Fruit fly (Drosophila melanogaster) ovary, adult (tissue): ENCODE data around the gene CG17191.

ENCODE experiments used
- CG17801 ChIP-seq: fragments of 200-800 bp; optimal IDR thresholded peaks from 2 replicates; lab custom pipeline; 2019; ENCODE audit warnings: missing biosample characterization, mild to moderate bottlenecking, missing genetic modification characterization, moderate library complexity; ENCODE audit not compliant: partially characterized antibody

The CG17191 gene

dm6 chr3R:27019701-27020172, at the start of gene CG17191:
TSS of gene CG17191 (minus strand) at chr3R:27019751.
- no peak for TF ChIP-seq CG17801 (GFP tag; lab: Kevin White, UChicago)

- TF ChIP-seq CG17801 (GFP tag; lab: Kevin White, UChicago) = no peak
These were observed 49.6 kb upstream of the CG17191 start for dm6 chr3R:27069201-27069600.

DNA sequence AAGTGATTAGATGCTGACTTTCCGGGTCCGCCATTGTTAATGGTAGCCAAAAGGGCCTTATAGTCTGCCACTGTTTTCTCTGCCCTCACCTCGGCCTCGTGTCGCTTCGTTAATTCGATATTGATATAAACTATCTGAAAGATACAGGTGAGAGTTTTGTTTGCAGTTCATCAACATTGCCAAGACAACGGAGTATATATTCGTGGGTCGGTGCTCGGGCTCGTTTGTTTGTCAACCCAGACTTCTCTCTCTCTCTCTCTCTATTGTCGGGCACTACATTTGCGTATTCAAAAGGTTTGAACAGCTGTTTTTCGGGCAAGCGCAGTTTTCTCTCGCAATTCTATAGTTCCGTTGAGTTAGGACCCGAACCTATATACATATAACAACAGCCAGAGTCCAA, 47.8 kb upstream of the CG17191 start:
- no peak for TF ChIP-seq CG17801 (GFP tag; lab: Kevin White, UChicago)

DNA sequence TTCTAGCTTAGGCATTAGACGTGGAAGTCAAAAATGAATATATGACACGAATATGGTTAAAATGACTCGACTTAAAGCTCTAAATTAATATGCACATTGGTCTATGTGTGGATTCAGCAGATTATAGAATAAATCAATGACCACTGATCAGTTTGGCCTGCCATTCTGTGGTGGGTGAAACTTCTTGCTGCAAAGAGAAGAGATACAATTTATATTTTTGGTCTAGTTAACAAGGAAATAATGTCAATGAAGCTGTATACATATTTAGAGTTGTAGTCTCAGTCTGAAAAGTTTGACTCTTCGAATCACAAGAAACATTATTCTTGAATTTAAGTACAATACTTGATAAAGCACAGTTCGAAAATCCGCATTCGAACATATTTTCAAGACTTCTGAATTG, 45.6 kb upstream of the CG17191 start, which contains the start of gene CG43935:
CG43935 (plus strand) TSS at position 301 of the 400 bp plus-strand sequence.
- no peak for TF ChIP-seq CG17801 (GFP tag; lab: Kevin White, UChicago)

DNA sequence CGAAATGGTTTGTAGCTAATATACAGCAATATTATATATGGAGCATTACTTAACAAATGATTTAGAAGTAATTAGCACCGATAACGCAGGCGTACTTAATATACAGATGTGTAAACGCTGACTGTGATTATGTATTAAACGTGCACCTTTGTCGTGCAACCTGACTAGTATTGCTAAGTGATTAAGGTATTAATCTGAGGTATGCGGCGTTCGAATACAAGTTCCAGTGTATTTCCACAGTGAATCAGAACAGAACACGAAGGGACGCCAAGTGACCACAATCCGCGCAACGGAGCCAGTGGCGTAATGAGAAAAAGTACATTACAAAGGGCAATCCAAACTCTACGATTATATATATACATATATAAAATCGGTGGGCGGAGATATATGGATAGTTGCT, 44.5 kb upstream of the CG17191 start, which contains the start of gene Nep5:
Nep5 (minus strand) TSS at position 101 of the 400 bp plus-strand sequence.
- no peak for TF ChIP-seq CG17801 (GFP tag; lab: Kevin White, UChicago)

DNA sequence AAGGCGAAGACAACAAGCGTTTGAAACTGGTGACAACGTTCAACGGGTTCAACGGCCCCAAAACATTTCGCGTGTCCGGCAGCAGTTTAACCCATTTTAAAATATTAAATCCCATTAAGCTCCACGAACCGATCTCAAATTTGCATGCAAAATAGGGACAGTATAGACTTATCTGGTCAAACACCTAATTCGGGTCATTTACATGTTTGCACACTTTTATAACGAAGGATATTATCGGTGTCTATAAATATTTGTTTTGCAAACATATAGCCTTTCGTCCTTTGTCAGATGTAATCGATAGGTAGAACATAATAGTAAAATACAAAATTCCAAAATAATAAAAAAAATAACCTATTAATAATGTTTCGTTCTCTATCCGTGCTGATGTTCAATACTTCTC, 42.4 kb upstream of the CG17191 start, which contains the start of gene CG34292:
CG34292 (plus strand) TSS at position 301 of the 400 bp plus-strand sequence.
- TF ChIP-seq CG17801 (GFP tag; lab: Kevin White, UChicago) = no peak

DNA sequence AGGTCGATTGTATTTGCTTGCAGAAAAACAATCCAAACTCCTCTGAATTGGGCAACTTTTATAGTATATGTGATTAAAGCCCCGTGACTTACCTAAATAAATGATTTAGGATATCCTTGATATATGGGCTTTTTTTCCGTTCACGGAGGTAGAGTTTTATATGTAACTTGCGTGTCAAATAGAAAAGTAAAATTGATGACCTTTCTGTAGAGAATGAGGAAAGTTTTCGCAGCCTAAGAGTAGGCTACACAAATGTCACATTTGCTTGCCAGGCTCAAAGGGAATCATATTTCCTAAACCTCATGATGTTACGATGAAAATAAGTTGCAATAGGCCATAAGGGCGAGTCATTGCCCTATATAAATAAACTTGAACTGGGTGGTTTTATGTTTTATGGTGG, 36.6 kb upstream of the CG17191 start:
- no peak for TF ChIP-seq CG17801 (GFP tag; lab: Kevin White, UChicago)

- TF ChIP-seq CG17801 (GFP tag; lab: Kevin White, UChicago) = no peak
These were observed 30.0 kb upstream of the CG17191 start for dm6 chr3R:27049549-27049948.

DNA sequence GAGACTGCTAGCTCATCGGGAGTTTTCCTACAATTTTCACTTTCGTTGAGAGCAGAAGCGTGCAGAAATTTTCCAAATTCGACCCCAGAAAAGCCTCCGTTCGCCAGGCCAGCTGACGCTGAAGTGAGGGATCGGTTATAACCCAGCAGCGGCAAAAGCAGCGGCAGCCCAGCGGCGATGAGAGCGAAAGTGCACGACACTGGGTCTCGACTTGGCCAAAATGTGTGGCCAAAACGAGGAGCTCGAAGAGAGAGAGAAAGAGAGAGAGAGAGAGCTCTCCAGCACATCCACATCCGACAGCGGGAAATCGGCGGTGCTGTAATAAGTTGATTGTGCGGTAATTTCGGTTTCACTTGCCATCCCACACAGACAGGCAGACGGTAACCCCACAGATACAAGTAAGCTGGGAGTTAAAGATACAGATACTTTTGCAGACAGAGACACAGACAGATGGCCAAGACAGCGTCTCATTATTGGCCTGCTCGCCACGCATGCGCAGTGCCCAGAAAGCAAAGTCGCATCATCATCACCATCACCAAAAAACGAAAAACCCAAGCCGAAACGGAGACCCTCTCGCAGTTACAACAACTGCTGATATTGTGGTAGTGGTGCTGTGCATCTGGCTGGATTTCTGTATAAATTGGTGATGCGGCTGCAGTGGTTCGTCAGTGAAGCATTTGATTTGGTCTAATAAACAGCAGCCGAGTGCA, 29.2 kb upstream of the CG17191 start, which contains the start of gene TwdlT:
TwdlT (plus strand) TSS at position 660 of the 710 bp plus-strand sequence.
- no peak for TF ChIP-seq CG17801 (GFP tag; lab: Kevin White, UChicago)

dm6 chr3R:27040044-27040443, 20.5 kb upstream of the CG17191 start:
- TF ChIP-seq CG17801 (GFP tag; lab: Kevin White, UChicago) = no peak

- TF ChIP-seq CG17801 (GFP tag; lab: Kevin White, UChicago) = no peak
These were observed 14.4 kb upstream of the CG17191 start for dm6 chr3R:27033935-27034334.

dm6 chr3R:27026009-27026408, 6.5 kb upstream of the CG17191 start, which contains the start of gene CG6271:
TSS of gene CG6271 (minus strand) at chr3R:27026109.
- no peak for TF ChIP-seq CG17801 (GFP tag; lab: Kevin White, UChicago)

- no peak for TF ChIP-seq CG17801 (GFP tag; lab: Kevin White, UChicago)
These were observed 3.6 kb upstream of the CG17191 start, which contains the start of gene CG6277 for dm6 chr3R:27023117-27023516. TSS of gene CG6277 (minus strand) at chr3R:27023217.

DNA sequence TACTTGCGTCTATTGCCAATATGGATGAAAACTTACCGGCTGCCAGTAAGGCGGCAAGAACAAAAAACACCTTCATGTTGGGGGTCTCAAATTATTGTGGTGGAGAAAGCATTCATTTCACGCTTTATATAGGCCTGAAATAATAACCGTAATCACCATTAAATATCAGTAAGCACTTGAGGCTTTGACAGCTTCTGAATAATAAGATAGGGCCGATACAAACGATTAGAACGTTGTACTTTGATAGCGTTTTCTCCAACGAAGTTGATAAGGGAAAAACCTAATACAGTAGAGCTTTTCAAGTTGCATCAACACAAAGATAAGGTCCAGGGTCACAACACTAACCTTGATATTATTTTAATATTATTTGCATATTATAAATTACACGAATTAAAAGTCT, 1.7 kb upstream of the CG17191 start, which contains the start of gene CG6283:
CG6283 (minus strand) TSS at position 101 of the 400 bp plus-strand sequence.
- TF ChIP-seq CG17801 (GFP tag; lab: Kevin White, UChicago) = no peak

DNA sequence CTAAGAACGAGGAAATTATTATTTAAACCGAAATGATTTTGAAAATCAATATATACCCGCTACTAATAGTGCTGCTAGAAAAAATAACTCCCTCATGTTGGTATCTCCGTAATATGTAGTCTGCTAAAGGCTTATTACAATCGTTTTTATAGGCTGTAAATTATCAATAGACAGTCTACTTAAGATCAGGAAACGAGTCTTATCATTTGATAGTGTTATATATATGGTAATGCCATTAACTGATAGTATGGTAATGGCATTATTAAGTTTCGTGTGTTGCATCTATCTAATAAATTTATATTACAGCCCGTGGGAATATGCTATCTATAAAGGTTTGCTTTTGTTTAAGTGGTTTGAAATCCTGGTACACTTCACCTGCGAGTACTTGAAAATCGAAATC, 1.4 kb downstream of the CG17191 start, which contains the start of gene CG17192:
CG17192 (minus strand) TSS at position 101 of the 400 bp plus-strand sequence.
- TF ChIP-seq CG17801 (GFP tag; lab: Kevin White, UChicago) = no peak

DNA sequence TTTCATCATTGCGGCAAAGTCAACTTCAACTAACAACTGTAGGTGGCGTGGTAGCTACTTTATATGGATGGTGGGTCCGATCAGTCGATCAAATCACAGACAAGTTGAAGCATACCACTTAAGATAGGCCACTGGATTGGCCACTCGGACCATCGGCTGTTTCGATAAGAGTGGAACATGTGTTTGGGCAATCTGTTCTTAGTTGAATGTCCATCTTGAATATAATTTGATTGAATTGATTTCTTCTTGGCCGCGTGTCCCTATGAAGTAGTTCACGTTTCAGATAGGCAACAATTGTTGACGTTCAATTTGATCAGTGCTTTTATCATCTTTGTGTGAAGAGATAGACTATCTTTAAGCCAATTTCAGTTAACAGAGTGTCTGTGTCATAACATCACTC, 12.5 kb downstream of the CG17191 start, which contains the start of gene CG6295:
CG6295 (minus strand) TSS at position 34 of the 400 bp plus-strand sequence.
- TF ChIP-seq CG17801 (GFP tag; lab: Kevin White, UChicago) = no peak
